Fruit fly (Drosophila melanogaster) whole organism, pupa: ENCODE results near the gene Act5C.

ENCODE experiments used
- CG13204 ChIP-seq: fragments of 200-800 bp; sonication (Bioruptor generic); optimal IDR thresholded peaks from 2 replicates; lab custom pipeline; 2018; ENCODE audit warnings: missing biosample characterization, mild to moderate bottlenecking, missing genetic modification characterization, moderate library complexity
- CG15710 ChIP-seq: fragments of 200-800 bp; sonication (Bioruptor generic); optimal IDR thresholded peaks from 2 replicates; lab custom pipeline; 2018; ENCODE audit warnings: missing biosample characterization, mild to moderate bottlenecking, missing genetic modification characterization, moderate library complexity
- CG17806 ChIP-seq: fragments of 200-800 bp; sonication (Bioruptor generic); optimal IDR thresholded peaks from 2 replicates; lab custom pipeline; 2018; ENCODE audit warnings: missing biosample characterization, mild to moderate bottlenecking, missing genetic modification characterization, moderate library complexity
- CG8159 ChIP-seq: fragments of 200-800 bp; sonication (Bioruptor generic); optimal IDR thresholded peaks from 3 replicates; lab custom pipeline; 2018; ENCODE audit warnings: missing biosample characterization, mild to moderate bottlenecking, missing genetic modification characterization, moderate library complexity
- CG9948 ChIP-seq: fragments of 200-800 bp; sonication (Bioruptor generic); optimal IDR thresholded peaks from 2 replicates; lab custom pipeline; 2018; ENCODE audit warnings: missing biosample characterization, mild to moderate bottlenecking, missing genetic modification characterization, moderate library complexity
- D1 ChIP-seq: fragments of 200-800 bp; sonication (Bioruptor generic); optimal IDR thresholded peaks from 2 replicates; lab custom pipeline; 2018; ENCODE audit warnings: missing biosample characterization, mild to moderate bottlenecking, missing genetic modification characterization, moderate library complexity
- EcR ChIP-seq: fragments of 200-800 bp; sonication (Bioruptor generic); optimal IDR thresholded peaks from 3 replicates; lab custom pipeline; 2019; ENCODE audit warnings: missing biosample characterization, missing genetic modification characterization, mild to moderate bottlenecking, moderate library complexity, missing genetic modification reagents
- Ets98B ChIP-seq: fragments of 200-800 bp; sonication (Bioruptor generic); IDR thresholded peaks from 2 replicates; pipeline ENCODE4 v1.3.6; 2022; ENCODE audit warnings: missing biosample characterization, missing genetic modification characterization
- Pif1A ChIP-seq: fragments of 200-800 bp; sonication (Bioruptor generic); optimal IDR thresholded peaks from 3 replicates; lab custom pipeline; 2016; ENCODE audit warnings: missing biosample characterization, missing genetic modification characterization
- Pif1B ChIP-seq: fragments of 200-800 bp; sonication (Bioruptor generic); optimal IDR thresholded peaks from 3 replicates; lab custom pipeline; 2016; ENCODE audit warnings: missing biosample characterization, missing genetic modification characterization
- Snoo ChIP-seq: fragments of 200-800 bp; sonication (Bioruptor generic); optimal IDR thresholded peaks from 3 replicates; lab custom pipeline; 2017; ENCODE audit warnings: missing biosample characterization, mild to moderate bottlenecking, missing genetic modification characterization, inconsistent platforms
- fd96Ca ChIP-seq: fragments of 200-800 bp; sonication (Bioruptor generic); IDR thresholded peaks from 3 replicates; pipeline ENCODE4 v1.3.6; 2022; ENCODE audit warnings: missing biosample characterization, missing genetic modification characterization

DNA sequence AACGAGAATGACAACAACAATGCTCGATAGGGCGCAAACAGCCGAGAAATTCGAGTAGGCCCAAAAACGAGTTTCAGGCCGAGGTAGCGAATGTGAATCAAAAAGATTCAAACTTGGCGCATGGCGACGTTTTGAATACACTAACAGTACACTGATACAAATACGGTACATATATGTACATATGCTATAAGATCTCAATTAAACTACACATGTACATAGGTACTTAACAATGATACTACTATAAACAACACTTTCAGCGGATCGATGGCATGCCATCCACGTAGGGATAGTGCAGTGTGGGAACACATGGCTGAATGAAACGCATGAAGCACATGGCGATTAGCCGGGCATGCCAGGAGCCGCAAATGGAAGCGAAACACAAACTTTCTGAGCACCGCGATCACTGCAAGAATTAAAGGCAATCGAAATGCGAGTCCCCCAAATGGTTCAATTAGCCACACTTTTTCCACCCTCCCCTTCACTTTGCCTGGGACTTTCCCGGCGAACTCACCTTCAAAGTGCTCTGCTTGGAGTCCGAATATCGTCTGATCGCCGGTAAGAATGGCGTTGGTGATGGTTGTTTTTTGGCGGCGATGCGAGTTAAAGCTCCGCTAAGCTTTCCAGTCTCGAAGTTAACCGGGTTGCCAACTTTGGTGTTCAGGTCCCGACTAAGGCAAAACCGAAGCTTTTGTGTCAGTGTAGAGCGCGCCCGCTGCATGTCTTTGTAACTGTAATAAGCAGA is 15.3 kb downstream of the Act5C start:
- TF ChIP-seq Pif1A (GFP tag; lab: Kevin White, UChicago) (no peak), fd96Ca (GFP tag; lab: Robert Waterston, UW) (0 out of 3 replicates have a peak, but pooled peaks have one; percentile 51), CG9948 (no peak), Ets98B (GFP tag; lab: Robert Waterston, UW) (peak; percentile 30; the same call in 1 of the 2 replicates), D1 (no peak), Snoo (tag; lab: Kevin White, UChicago) (no peak), CG8159 (tag; lab: Kevin White, UChicago) (peak; percentile 2), EcR (GFP tag; lab: Kevin White, UChicago) (no peak), Pif1B (GFP tag; lab: Kevin White, UChicago) (no peak), CG17806 (tag; lab: Kevin White, UChicago) (no peak), CG13204 (GFP tag; lab: Kevin White, UChicago) (no peak), CG15710 (tag; lab: Kevin White, UChicago) (no peak)
